Fruit fly (Drosophila melanogaster) whole organism, pupa: ENCODE data around the gene Map205.

Experiments
- CG10348 ChIP-seq: fragments of 200-800 bp; sonication (Bioruptor generic); IDR thresholded peaks from 2 replicates; pipeline ENCODE4 v1.3.6; 2022; ENCODE audit warnings: missing biosample characterization, missing genetic modification characterization
- CG12605 ChIP-seq: fragments of 200-800 bp; sonication (Bioruptor generic); IDR thresholded peaks from 2 replicates; pipeline ENCODE4 v1.3.6; 2022; ENCODE audit warnings: missing biosample characterization, missing genetic modification characterization
- CG13204 ChIP-seq: fragments of 200-800 bp; sonication (Bioruptor generic); optimal IDR thresholded peaks from 2 replicates; lab custom pipeline; 2018; ENCODE audit warnings: missing biosample characterization, mild to moderate bottlenecking, missing genetic modification characterization, moderate library complexity
- CG14655 ChIP-seq: fragments of 200-800 bp; sonication (Bioruptor generic); optimal IDR thresholded peaks from 3 replicates; lab custom pipeline; 2017; ENCODE audit warnings: mild to moderate bottlenecking, missing biosample characterization, missing genetic modification reagents, missing genetic modification characterization
- CG15710 ChIP-seq: fragments of 200-800 bp; sonication (Bioruptor generic); optimal IDR thresholded peaks from 2 replicates; lab custom pipeline; 2018; ENCODE audit warnings: missing biosample characterization, mild to moderate bottlenecking, missing genetic modification characterization, moderate library complexity
- CG17806 ChIP-seq: fragments of 200-800 bp; sonication (Bioruptor generic); optimal IDR thresholded peaks from 2 replicates; lab custom pipeline; 2018; ENCODE audit warnings: missing biosample characterization, mild to moderate bottlenecking, missing genetic modification characterization, moderate library complexity
- CG32121 ChIP-seq: fragments of 200-800 bp; sonication (Bioruptor generic); IDR thresholded peaks from 2 replicates; pipeline ENCODE4 v1.3.6; 2022; ENCODE audit warnings: missing biosample characterization, missing genetic modification characterization
- CG34367 ChIP-seq: fragments of 200-800 bp; sonication (Bioruptor generic); optimal IDR thresholded peaks from 2 replicates; lab custom pipeline; 2018; ENCODE audit warnings: missing biosample characterization, mild to moderate bottlenecking, missing genetic modification characterization
- CG4496 ChIP-seq: fragments of 200-800 bp; sonication (Bioruptor generic); IDR thresholded peaks from 3 replicates; pipeline ENCODE4 v1.3.6; 2022; ENCODE audit warnings: missing biosample characterization, missing genetic modification characterization
- CG8159 ChIP-seq: fragments of 200-800 bp; sonication (Bioruptor generic); optimal IDR thresholded peaks from 3 replicates; lab custom pipeline; 2018; ENCODE audit warnings: missing biosample characterization, mild to moderate bottlenecking, missing genetic modification characterization, moderate library complexity
- CG8301 ChIP-seq: fragments of 200-800 bp; sonication (Bioruptor generic); optimal IDR thresholded peaks from 2 replicates; lab custom pipeline; 2018; ENCODE audit warnings: missing biosample characterization, mild to moderate bottlenecking, missing genetic modification characterization
- CG9948 ChIP-seq: fragments of 200-800 bp; sonication (Bioruptor generic); optimal IDR thresholded peaks from 2 replicates; lab custom pipeline; 2018; ENCODE audit warnings: missing biosample characterization, mild to moderate bottlenecking, missing genetic modification characterization, moderate library complexity
- D1 ChIP-seq: fragments of 200-800 bp; sonication (Bioruptor generic); optimal IDR thresholded peaks from 2 replicates; lab custom pipeline; 2018; ENCODE audit warnings: missing biosample characterization, mild to moderate bottlenecking, missing genetic modification characterization, moderate library complexity
- EcR ChIP-seq: fragments of 200-800 bp; sonication (Bioruptor generic); optimal IDR thresholded peaks from 3 replicates; lab custom pipeline; 2019; ENCODE audit warnings: missing biosample characterization, missing genetic modification characterization, mild to moderate bottlenecking, moderate library complexity, missing genetic modification reagents
- Ets98B ChIP-seq: fragments of 200-800 bp; sonication (Bioruptor generic); IDR thresholded peaks from 2 replicates; pipeline ENCODE4 v1.3.6; 2022; ENCODE audit warnings: missing biosample characterization, missing genetic modification characterization
- Pif1A ChIP-seq: fragments of 200-800 bp; sonication (Bioruptor generic); optimal IDR thresholded peaks from 3 replicates; lab custom pipeline; 2016; ENCODE audit warnings: missing biosample characterization, missing genetic modification characterization
- Pif1B ChIP-seq: fragments of 200-800 bp; sonication (Bioruptor generic); optimal IDR thresholded peaks from 3 replicates; lab custom pipeline; 2016; ENCODE audit warnings: missing biosample characterization, missing genetic modification characterization
- Snoo ChIP-seq: fragments of 200-800 bp; sonication (Bioruptor generic); optimal IDR thresholded peaks from 3 replicates; lab custom pipeline; 2017; ENCODE audit warnings: missing biosample characterization, mild to moderate bottlenecking, missing genetic modification characterization, inconsistent platforms
- fd96Ca ChIP-seq: fragments of 200-800 bp; sonication (Bioruptor generic); IDR thresholded peaks from 3 replicates; pipeline ENCODE4 v1.3.6; 2022; ENCODE audit warnings: missing biosample characterization, missing genetic modification characterization
- gl ChIP-seq: fragments of 200-800 bp; sonication (Bioruptor generic); optimal IDR thresholded peaks from 2 replicates; lab custom pipeline; 2018; ENCODE audit warnings: missing biosample characterization, mild to moderate bottlenecking, missing genetic modification characterization
- rn ChIP-seq: fragments of 200-800 bp; sonication (Bioruptor generic); IDR thresholded peaks from 2 replicates; pipeline ENCODE4 v1.3.6; 2022; ENCODE audit warnings: missing biosample characterization, missing genetic modification characterization

The Map205 gene

DNA sequence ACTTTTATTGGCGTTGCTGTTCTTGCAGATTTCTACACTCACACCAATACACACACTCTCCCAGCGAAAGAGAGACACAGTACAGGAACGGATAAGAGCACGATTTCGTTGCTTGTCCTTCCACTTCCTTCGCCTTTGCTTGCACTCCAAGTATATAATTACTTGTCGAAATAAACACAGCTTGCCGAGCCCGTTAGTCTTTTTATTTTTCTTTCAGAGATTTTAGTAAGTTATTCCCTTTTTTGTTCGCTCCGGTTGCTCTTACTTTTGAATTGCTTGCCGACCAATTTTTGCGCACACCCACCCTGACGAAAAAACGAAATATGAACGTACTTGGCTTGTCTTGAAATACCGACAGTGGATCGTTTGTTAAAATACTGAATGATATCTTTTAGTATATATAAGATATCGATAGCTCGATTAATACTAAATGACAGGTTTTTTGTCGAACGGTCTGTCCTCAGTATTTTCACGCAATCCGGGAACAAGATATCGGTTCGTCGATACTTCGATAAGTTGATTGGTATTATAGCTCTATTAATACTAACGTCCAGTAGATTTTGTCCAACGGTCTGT is at the start of gene Map205:
Gene Map205 (minus strand): TSS at position 332 of the 576 bp plus-strand sequence.
- TF ChIP-seq Pif1A (GFP tag; lab: Kevin White, UChicago): peak; percentile 47
- no peak for TF ChIP-seq D1 (tag; lab: Kevin White, UChicago)
- no peak for TF ChIP-seq CG9948
- TF ChIP-seq CG14655: no peak
- no peak for TF ChIP-seq Ets98B (GFP tag; lab: Robert Waterston, UW)
- no peak for TF ChIP-seq CG17806 (tag; lab: Kevin White, UChicago)
- peak; percentile 19 for TF ChIP-seq EcR (GFP tag; lab: Kevin White, UChicago)
- no peak for TF ChIP-seq CG32121 (GFP tag; lab: Robert Waterston, UW)
- peak; percentile 3 for TF ChIP-seq Snoo
- peak; percentile 4 for TF ChIP-seq CG15710 (tag; lab: Kevin White, UChicago)
- no peak for TF ChIP-seq CG8159
- no peak for TF ChIP-seq CG4496 (GFP tag; lab: Robert Waterston, UW)
- no peak for TF ChIP-seq CG10348
- no peak for TF ChIP-seq CG12605 (GFP tag; lab: Robert Waterston, UW)
- no peak for TF ChIP-seq CG8301 (tag; lab: Kevin White, UChicago)
- no peak for TF ChIP-seq gl (tag; lab: Kevin White, UChicago)
- no peak for TF ChIP-seq fd96Ca (GFP tag; lab: Robert Waterston, UW)
- TF ChIP-seq CG34367 (tag; lab: Kevin White, UChicago): no peak
- no peak for TF ChIP-seq CG13204 (GFP tag; lab: Kevin White, UChicago)
- peak; percentile 60 for TF ChIP-seq Pif1B (GFP tag; lab: Kevin White, UChicago)
- TF ChIP-seq rn (GFP tag; lab: Robert Waterston, UW): no peak

DNA sequence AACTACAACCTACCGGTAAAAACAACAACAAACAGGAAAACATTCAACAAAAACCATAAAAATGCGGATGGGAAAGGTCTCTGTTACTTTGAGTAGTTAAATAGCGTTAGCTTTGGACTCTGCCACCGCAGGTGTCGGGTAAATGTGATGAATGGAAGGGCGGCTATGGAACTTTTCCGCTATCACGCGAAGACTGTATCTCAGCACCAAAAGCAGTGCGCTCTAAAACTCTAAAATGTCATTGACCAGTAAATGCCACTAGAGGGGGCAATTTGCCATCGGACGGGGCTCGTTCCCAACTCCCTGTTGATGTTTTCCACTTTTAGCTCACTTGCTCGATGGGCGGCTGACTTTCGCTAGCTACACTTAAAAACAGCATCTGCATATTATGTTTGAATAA is 8.0 kb downstream of the Map205 start:
- no peak for TF ChIP-seq CG17806 (tag; lab: Kevin White, UChicago)
- TF ChIP-seq Ets98B (GFP tag; lab: Robert Waterston, UW): no peak
- TF ChIP-seq D1 (tag; lab: Kevin White, UChicago): no peak
- no peak for TF ChIP-seq EcR (GFP tag; lab: Kevin White, UChicago)
- no peak for TF ChIP-seq CG13204 (GFP tag; lab: Kevin White, UChicago)
- no peak for TF ChIP-seq CG9948
- TF ChIP-seq CG32121 (GFP tag; lab: Robert Waterston, UW): no peak
- TF ChIP-seq fd96Ca (GFP tag; lab: Robert Waterston, UW): no peak
- no peak for TF ChIP-seq Pif1A (GFP tag; lab: Kevin White, UChicago)
- no peak for TF ChIP-seq CG10348
- TF ChIP-seq Pif1B (GFP tag; lab: Kevin White, UChicago): no peak
- no peak for TF ChIP-seq CG34367 (tag; lab: Kevin White, UChicago)
- TF ChIP-seq CG14655: no peak
- no peak for TF ChIP-seq Snoo
- TF ChIP-seq gl (tag; lab: Kevin White, UChicago): no peak

DNA sequence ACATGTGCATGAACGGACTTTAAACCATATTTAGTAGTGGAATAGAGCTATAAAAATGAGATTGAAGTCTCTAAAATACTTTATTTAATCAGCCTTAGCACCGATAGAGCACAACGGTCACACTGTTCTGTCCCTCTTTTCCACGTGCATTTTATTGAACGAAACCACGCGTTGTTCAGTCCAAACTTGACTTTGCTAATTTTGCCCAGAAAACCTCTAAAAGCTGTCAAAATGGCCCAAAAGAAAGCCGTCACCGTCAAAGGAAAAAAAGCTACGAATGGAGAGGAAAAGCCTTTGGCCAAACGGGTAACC is 15.8 kb downstream of the Map205 start:
- no peak for TF ChIP-seq gl (tag; lab: Kevin White, UChicago)
- TF ChIP-seq CG8301 (tag; lab: Kevin White, UChicago): no peak
- no peak for TF ChIP-seq EcR (GFP tag; lab: Kevin White, UChicago)
- no peak for TF ChIP-seq fd96Ca (GFP tag; lab: Robert Waterston, UW)
- TF ChIP-seq Snoo: no peak
- TF ChIP-seq CG9948: no peak
- no peak for TF ChIP-seq Ets98B (GFP tag; lab: Robert Waterston, UW)
- TF ChIP-seq CG12605 (GFP tag; lab: Robert Waterston, UW): no peak
- no peak for TF ChIP-seq CG15710 (tag; lab: Kevin White, UChicago)
- TF ChIP-seq CG8159: no peak

DNA sequence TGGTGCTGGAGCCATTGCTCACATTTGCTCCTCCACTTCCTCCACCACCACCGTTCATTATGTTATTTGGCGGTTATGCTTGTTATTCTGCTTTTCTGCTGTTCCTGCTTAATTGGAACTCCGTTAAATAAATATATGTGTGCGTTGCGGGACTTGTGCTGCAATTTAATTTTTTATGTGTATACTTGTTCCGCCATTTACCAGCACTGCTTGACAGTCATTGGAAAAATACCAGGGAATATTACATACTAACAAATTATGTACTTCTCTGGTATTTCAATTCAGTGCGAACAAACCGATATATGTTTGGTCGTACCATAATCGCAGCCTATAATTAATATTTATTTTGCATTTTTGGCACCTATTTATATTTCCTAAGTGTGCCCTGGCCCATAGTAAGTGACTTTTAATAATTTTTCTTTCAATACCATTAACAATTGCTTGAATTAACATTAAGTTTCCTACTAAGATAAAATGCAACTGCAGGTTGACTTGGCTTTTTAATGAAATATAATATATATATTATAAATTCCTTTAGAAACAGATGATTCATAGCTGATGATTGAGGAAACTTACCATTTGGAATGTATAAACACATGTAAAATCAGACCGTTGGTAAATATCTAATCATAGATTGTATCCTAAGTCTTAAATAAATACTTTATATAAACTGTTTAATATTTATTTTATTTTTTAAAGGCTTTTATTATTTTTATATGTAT is 16.3 kb downstream of the Map205 start, which contains the start of the genes krz and mod:
Gene krz (minus strand): TSS at position 212 of the 722 bp plus-strand sequence.
Gene mod (plus strand): TSS at position 279 of the 722 bp plus-strand sequence.
- TF ChIP-seq CG34367 (tag; lab: Kevin White, UChicago): no peak
- peak; percentile 7 for TF ChIP-seq CG9948

DNA sequence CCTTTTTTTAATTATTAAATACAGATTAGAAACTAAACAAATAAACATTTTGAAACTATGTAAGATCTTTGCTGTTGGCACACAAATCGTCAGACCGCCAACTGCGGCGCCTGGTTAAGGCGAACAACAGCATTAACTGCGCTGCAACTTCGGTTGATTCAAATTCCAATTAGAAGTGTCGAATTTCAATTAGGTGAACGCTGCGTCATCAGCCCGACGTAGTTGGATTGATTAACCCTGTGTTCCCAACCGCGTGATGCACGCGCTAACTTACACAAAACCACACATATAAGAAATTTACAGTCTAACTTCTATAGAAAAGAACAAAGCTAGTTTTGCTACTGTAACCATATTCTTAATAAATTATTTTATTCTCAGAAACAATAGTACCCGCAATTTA is 17.6 kb downstream of the Map205 start:
- TF ChIP-seq CG12605 (GFP tag; lab: Robert Waterston, UW) (no peak), gl (tag; lab: Kevin White, UChicago) (no peak), EcR (GFP tag; lab: Kevin White, UChicago) (no peak), CG13204 (GFP tag; lab: Kevin White, UChicago) (no peak), CG10348 (no peak), Ets98B (GFP tag; lab: Robert Waterston, UW) (no peak), CG14655 (no peak), CG17806 (tag; lab: Kevin White, UChicago) (no peak)

DNA sequence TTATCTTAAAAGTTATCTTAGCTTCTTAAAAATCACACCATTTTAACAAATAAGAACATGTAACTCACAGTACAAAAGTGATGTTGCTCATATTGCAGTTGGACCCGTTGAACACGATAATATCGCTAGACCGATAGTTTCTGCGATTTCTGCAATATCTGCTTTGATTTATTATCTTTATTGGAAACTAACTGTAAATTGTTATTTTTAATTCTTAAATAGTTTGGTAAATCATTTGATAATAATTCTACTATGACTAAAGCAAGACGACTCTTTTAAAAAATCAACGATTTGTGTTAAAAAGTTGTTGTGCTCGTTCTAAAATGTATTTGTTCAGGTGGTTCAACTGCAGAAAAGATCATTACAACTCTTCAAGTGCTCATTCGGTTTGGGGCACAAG is 21.6 kb downstream of the Map205 start:
- TF ChIP-seq fd96Ca (GFP tag; lab: Robert Waterston, UW) (no peak), CG32121 (GFP tag; lab: Robert Waterston, UW) (no peak), CG10348 (no peak), CG17806 (tag; lab: Kevin White, UChicago) (no peak), gl (tag; lab: Kevin White, UChicago) (no peak), Pif1A (GFP tag; lab: Kevin White, UChicago) (no peak), CG8301 (tag; lab: Kevin White, UChicago) (no peak), Snoo (no peak), Pif1B (GFP tag; lab: Kevin White, UChicago) (no peak), CG14655 (no peak), CG9948 (no peak), rn (GFP tag; lab: Robert Waterston, UW) (no peak), CG15710 (tag; lab: Kevin White, UChicago) (no peak)
